Fruit fly (Drosophila melanogaster) whole organism, embryonic: ENCODE results near the gene peng.

Experiments
- Atf-2 ChIP-seq: fragments of 200-800 bp; sonication (Bioruptor generic); optimal IDR thresholded peaks from 2 replicates; lab custom pipeline; 2016; ENCODE audit warnings: missing biosample characterization, missing genetic modification characterization
- B-H2 ChIP-seq: fragments of 200-800 bp; sonication (Bioruptor generic); optimal IDR thresholded peaks from 2 replicates; lab custom pipeline; 2018; ENCODE audit warnings: missing biosample characterization, mild to moderate bottlenecking, missing genetic modification characterization
- Bgb ChIP-seq: fragments of 200-800 bp; sonication (Bioruptor generic); IDR thresholded peaks from 2 replicates; pipeline ENCODE4 v1.3.6; 2022; ENCODE audit warnings: missing biosample characterization, missing genetic modification characterization; ENCODE audit not compliant: partially characterized antibody
- C15 ChIP-seq: fragments of 200-800 bp; sonication (Bioruptor generic); IDR thresholded peaks from 3 replicates; pipeline ENCODE4 v1.3.6; 2022; ENCODE audit warnings: missing biosample characterization, missing genetic modification characterization
- CG11504 ChIP-seq: fragments of 200-800 bp; sonication (Bioruptor generic); optimal IDR thresholded peaks from 3 replicates; lab custom pipeline; 2019; ENCODE audit warnings: missing biosample characterization, mild to moderate bottlenecking, missing genetic modification characterization, moderate library complexity
- CG15011 ChIP-seq: fragments of 200-800 bp; sonication (Bioruptor generic); optimal IDR thresholded peaks from 3 replicates; lab custom pipeline; 2018; ENCODE audit warnings: missing biosample characterization, mild to moderate bottlenecking, missing genetic modification characterization
- CG15479 ChIP-seq: fragments of 200-800 bp; sonication (Bioruptor generic); optimal IDR thresholded peaks from 3 replicates; lab custom pipeline; 2019; ENCODE audit warnings: missing biosample characterization, mild to moderate bottlenecking, missing genetic modification characterization, moderate library complexity
- CG1603 ChIP-seq: fragments of 200-800 bp; sonication (Bioruptor generic); optimal IDR thresholded peaks from 2 replicates; lab custom pipeline; 2019; ENCODE audit warnings: missing biosample characterization, mild to moderate bottlenecking, missing genetic modification characterization, moderate library complexity
- CG2129 ChIP-seq: fragments of 200-800 bp; sonication (Bioruptor generic); IDR thresholded peaks from 2 replicates; pipeline ENCODE4 v1.3.6; 2022; ENCODE audit warnings: missing biosample characterization, missing genetic modification characterization; ENCODE audit not compliant: partially characterized antibody
- CG2199 ChIP-seq: fragments of 200-800 bp; sonication (Bioruptor generic); IDR thresholded peaks from 3 replicates; pipeline ENCODE4 v1.3.6; 2022; ENCODE audit warnings: missing biosample characterization, missing genetic modification characterization
- CG30020 ChIP-seq: fragments of 200-800 bp; optimal IDR thresholded peaks from 2 replicates; lab custom pipeline; 2019; ENCODE audit warnings: missing biosample characterization, mild to moderate bottlenecking, missing genetic modification characterization, moderate library complexity
- CG30431 ChIP-seq: fragments of 200-800 bp; sonication (Bioruptor generic); optimal IDR thresholded peaks from 2 replicates; lab custom pipeline; 2017; ENCODE audit warnings: missing biosample characterization, missing genetic modification characterization
- CG3838 ChIP-seq: fragments of 200-800 bp; sonication (Bioruptor generic); optimal IDR thresholded peaks from 3 replicates; lab custom pipeline; 2016; ENCODE audit warnings: missing biosample characterization, missing genetic modification characterization
- CG4360 ChIP-seq: fragments of 200-800 bp; sonication (Bioruptor generic); IDR thresholded peaks from 2 replicates; pipeline ENCODE4 v1.3.6; 2022; ENCODE audit warnings: missing biosample characterization, missing genetic modification characterization
- CG4854 ChIP-seq: fragments of 200-800 bp; sonication (Bioruptor generic); optimal IDR thresholded peaks from 2 replicates; lab custom pipeline; 2016; ENCODE audit warnings: missing biosample characterization, missing genetic modification characterization, inconsistent platforms
- CG5245 ChIP-seq: fragments of 200-800 bp; sonication (Bioruptor generic); optimal IDR thresholded peaks from 3 replicates; lab custom pipeline; 2016; ENCODE audit warnings: missing biosample characterization, missing genetic modification characterization
- CG6689 ChIP-seq: fragments of 200-800 bp; sonication (Bioruptor generic); IDR thresholded peaks from 2 replicates; pipeline ENCODE4 v1.3.6; 2022; ENCODE audit warnings: missing biosample characterization, missing genetic modification characterization
- CG8388 ChIP-seq: fragments of 200-800 bp; sonication (Bioruptor generic); optimal IDR thresholded peaks from 2 replicates; lab custom pipeline; 2019; ENCODE audit warnings: missing biosample characterization, mild to moderate bottlenecking, missing genetic modification characterization, moderate library complexity
- CG9876 ChIP-seq: fragments of 200-800 bp; sonication (Bioruptor generic); optimal IDR thresholded peaks from 2 replicates; lab custom pipeline; 2016; ENCODE audit warnings: missing biosample characterization, missing genetic modification characterization
- CTCF ChIP-seq: fragments of 200-800 bp; sonication (Bioruptor generic); optimal IDR thresholded peaks from 2 replicates; lab custom pipeline; 2017; ENCODE audit warnings: missing biosample characterization, mild to moderate bottlenecking, missing genetic modification characterization, moderate library complexity
- E2f2 ChIP-seq: fragments of 200-800 bp; sonication (Bioruptor generic); IDR thresholded peaks from 2 replicates; pipeline ENCODE4 v1.3.6; 2022; ENCODE audit warnings: missing biosample characterization, missing genetic modification characterization
- Fer2 ChIP-seq: fragments of 200-800 bp; sonication (Bioruptor generic); optimal IDR thresholded peaks from 2 replicates; lab custom pipeline; 2018; ENCODE audit warnings: missing biosample characterization, mild to moderate bottlenecking, missing genetic modification characterization, moderate library complexity
- HmgZ ChIP-seq: fragments of 200-800 bp; sonication (Bioruptor generic); optimal IDR thresholded peaks from 2 replicates; lab custom pipeline; 2018; ENCODE audit warnings: missing biosample characterization, mild to moderate bottlenecking, missing genetic modification characterization
- Kr ChIP-seq: fragments of 200-800 bp; sonication (Bioruptor generic); optimal IDR thresholded peaks from 2 replicates; lab custom pipeline; 2017; ENCODE audit warnings: missing biosample characterization, mild to moderate bottlenecking, missing genetic modification characterization
- Lim3 ChIP-seq: fragments of 200-800 bp; sonication (Bioruptor generic); IDR thresholded peaks from 2 replicates; pipeline ENCODE4 v1.3.6; 2022; ENCODE audit warnings: missing biosample characterization, missing genetic modification characterization
- Mrtf ChIP-seq: fragments of 200-800 bp; sonication (Bioruptor generic); IDR thresholded peaks from 3 replicates; pipeline ENCODE4 v1.3.6; 2022; ENCODE audit warnings: missing biosample characterization, missing genetic modification characterization
- Oli ChIP-seq: fragments of 200-800 bp; sonication (Bioruptor generic); optimal IDR thresholded peaks from 2 replicates; lab custom pipeline; 2018; ENCODE audit warnings: missing biosample characterization, mild to moderate bottlenecking, missing genetic modification characterization, moderate library complexity
- Poxn ChIP-seq: fragments of 200-800 bp; sonication (Bioruptor generic); IDR thresholded peaks from 2 replicates; pipeline ENCODE4 v1.3.6; 2022; ENCODE audit warnings: missing biosample characterization, missing genetic modification characterization
- Sox102F ChIP-seq: fragments of 200-800 bp; sonication (Bioruptor generic); optimal IDR thresholded peaks from 2 replicates; lab custom pipeline; 2018; ENCODE audit warnings: missing biosample characterization, mild to moderate bottlenecking, missing genetic modification characterization, moderate library complexity
- Sry-δ ChIP-seq: fragments of 200-800 bp; sonication (Bioruptor generic); optimal IDR thresholded peaks from 2 replicates; lab custom pipeline; 2016; ENCODE audit warnings: missing biosample characterization, missing genetic modification characterization
- Xbp1 ChIP-seq: fragments of 200-800 bp; sonication (Bioruptor generic); optimal IDR thresholded peaks from 3 replicates; lab custom pipeline; 2016; ENCODE audit warnings: missing biosample characterization, mild to moderate bottlenecking, missing genetic modification characterization
- YL-1 ChIP-seq: fragments of 200-800 bp; sonication (Bioruptor generic); optimal IDR thresholded peaks from 3 replicates; lab custom pipeline; 2017; ENCODE audit warnings: missing biosample characterization, mild to moderate bottlenecking, missing genetic modification characterization
- abd-A ChIP-seq: fragments of 200-800 bp; sonication (Bioruptor generic); optimal IDR thresholded peaks from 3 replicates; lab custom pipeline; 2019; ENCODE audit warnings: missing biosample characterization, mild to moderate bottlenecking, missing genetic modification characterization, moderate library complexity
- crp ChIP-seq, 2 experiments: fragments of 200-800 bp; sonication (Bioruptor generic); optimal IDR thresholded peaks; 2 replicates in 1 of 2; 3 replicates in 1 of 2; lab custom pipeline; 2017; ENCODE audit warnings: missing biosample characterization in 2 of 2, missing genetic modification characterization in 2 of 2, mild to moderate bottlenecking in 1 of 2, moderate library complexity in 1 of 2
- esg ChIP-seq: fragments of 200-800 bp; sonication (Bioruptor generic); conservative IDR thresholded peaks from 2 replicates; pipeline ENCODE4 v1.3.6; 2022; ENCODE audit warnings: missing biosample characterization, missing genetic modification characterization
- eve ChIP-seq, 2 experiments: fragments of >200 bp; optimal IDR thresholded peaks; 2 replicates each; lab custom pipeline; 2017; ENCODE audit warnings: missing biosample characterization in 2 of 2, missing genetic modification characterization in 2 of 2
- h ChIP-seq: fragments of >200 bp; optimal IDR thresholded peaks from 2 replicates; lab custom pipeline; 2017
- kah ChIP-seq: fragments of 200-800 bp; sonication (Bioruptor generic); optimal IDR thresholded peaks from 2 replicates; lab custom pipeline; 2018; ENCODE audit warnings: missing biosample characterization, mild to moderate bottlenecking, missing genetic modification characterization
- mld ChIP-seq: fragments of 200-800 bp; sonication (Bioruptor generic); IDR thresholded peaks from 3 replicates; pipeline ENCODE4 v1.3.6; 2022; ENCODE audit warnings: missing biosample characterization, missing genetic modification characterization; ENCODE audit not compliant: partially characterized antibody
- p53 ChIP-seq: fragments of 200-800 bp; sonication (Bioruptor generic); optimal IDR thresholded peaks from 2 replicates; lab custom pipeline; 2016; ENCODE audit warnings: missing biosample characterization, missing genetic modification characterization
- peb ChIP-seq: fragments of 200-800 bp; sonication (Bioruptor generic); IDR thresholded peaks from 2 replicates; pipeline ENCODE4 v1.3.6; 2022; ENCODE audit warnings: missing biosample characterization, missing genetic modification characterization
- pho ChIP-seq: fragments of 200-800 bp; sonication (Bioruptor generic); optimal IDR thresholded peaks from 2 replicates; lab custom pipeline; 2016; ENCODE audit warnings: missing biosample characterization, missing genetic modification characterization
- pita ChIP-seq: fragments of 200-800 bp; sonication (Bioruptor generic); optimal IDR thresholded peaks from 2 replicates; lab custom pipeline; 2017; ENCODE audit warnings: missing biosample characterization, mild to moderate bottlenecking, missing genetic modification characterization
- repo ChIP-seq: fragments of 200-800 bp; sonication (Bioruptor generic); optimal IDR thresholded peaks from 2 replicates; lab custom pipeline; 2016; ENCODE audit warnings: missing biosample characterization, missing genetic modification characterization
- run ChIP-seq: fragments of 200-800 bp; sonication (Bioruptor generic); optimal IDR thresholded peaks from 3 replicates; lab custom pipeline; 2018; ENCODE audit warnings: missing biosample characterization, mild to moderate bottlenecking, missing genetic modification characterization
- sc ChIP-seq, 3 experiments: fragments of >200 bp in 2 of 3; fragments of 200-800 bp in 1 of 3; sonication (Bioruptor generic) in 1 of 3; optimal IDR thresholded peaks; 2 replicates in 2 of 3; 3 replicates in 1 of 3; lab custom pipeline; 2017; ENCODE audit warnings: mild to moderate bottlenecking in 1 of 3, missing biosample characterization in 1 of 3, missing genetic modification characterization in 1 of 3, missing genetic modification reagents in 1 of 3
- sens-2 ChIP-seq: fragments of 200-800 bp; sonication (Bioruptor generic); IDR thresholded peaks from 2 replicates; pipeline ENCODE4 v1.3.6; 2022; ENCODE audit warnings: missing biosample characterization, missing genetic modification characterization
- slbo ChIP-seq: fragments of 200-800 bp; sonication (Bioruptor generic); IDR thresholded peaks from 2 replicates; pipeline ENCODE4 v1.3.6; 2022; ENCODE audit warnings: missing biosample characterization, missing genetic modification characterization
- sna ChIP-seq: fragments of 200-800 bp; sonication (Bioruptor generic); IDR thresholded peaks from 2 replicates; pipeline ENCODE4 v1.3.6; 2022; ENCODE audit warnings: missing biosample characterization, missing genetic modification characterization; ENCODE audit not compliant: partially characterized antibody
- trem ChIP-seq: fragments of 200-800 bp; optimal IDR thresholded peaks from 3 replicates; lab custom pipeline; 2019; ENCODE audit warnings: missing biosample characterization, mild to moderate bottlenecking, missing genetic modification characterization, moderate library complexity
- unc-4 ChIP-seq: fragments of 200-800 bp; sonication (Bioruptor generic); IDR thresholded peaks from 2 replicates; pipeline ENCODE4 v1.3.6; 2022; ENCODE audit warnings: missing biosample characterization, missing genetic modification characterization; ENCODE audit not compliant: partially characterized antibody

The peng gene

dm6 chrX:21315852-21316251 lies 33.8 kb downstream of the peng start, which contains the start of gene Rpt6 (continued):
- TF ChIP-seq unc-4 (GFP tag; lab: Robert Waterston, UW) (peak; percentile 74), CG4360 (GFP tag; lab: Robert Waterston, UW) (no peak), Poxn (GFP tag; lab: Robert Waterston, UW) (no peak), CG5245 (GFP tag; lab: Kevin White, UChicago) (no peak), pho (GFP tag; lab: Kevin White, UChicago) (peak; percentile 10), repo (GFP tag; lab: Kevin White, UChicago) (no peak), crp (GFP tag; optimal IDR thresholded peaks at IDR 0.05; lab: Kevin White, UChicago) (no peak), CG3838 (GFP tag; lab: Kevin White, UChicago) (no peak), h (lab: Kevin White, UChicago) (no peak), mld (peak; percentile 26; the same call in 1 of the 3 replicates), CG9876 (GFP tag; lab: Kevin White, UChicago) (no peak), trem (tag; lab: Kevin White, UChicago) (peak; percentile 12), Kr (GFP tag; lab: Kevin White, UChicago) (no peak), kah (GFP tag; lab: Kevin White, UChicago) (no peak), CG11504 (tag; lab: Kevin White, UChicago) (no peak), Atf-2 (GFP tag; lab: Kevin White, UChicago) (no peak), YL-1 (GFP tag; lab: Kevin White, UChicago) (peak; percentile 26), peb (GFP tag; lab: Robert Waterston, UW) (no peak), E2f2 (GFP tag; lab: Robert Waterston, UW) (peak; percentile 69), Lim3 (no peak), CG6689 (GFP tag; lab: Robert Waterston, UW) (no peak), pita (GFP tag; lab: Kevin White, UChicago) (peak; percentile 43), sna (GFP tag; lab: Robert Waterston, UW) (peak; percentile 64; the same call in 1 of the 2 replicates), Fer2 (no peak), Sox102F (no peak), CG30431 (GFP tag; lab: Kevin White, UChicago) (no peak), Xbp1 (GFP tag; lab: Kevin White, UChicago) (no peak), CG2199 (GFP tag; lab: Robert Waterston, UW) (no peak), CTCF (GFP tag; lab: Kevin White, UChicago) (peak; percentile 46), eve (GFP tag; optimal IDR thresholded peaks at IDR 0.05; lab: Kevin White, UChicago) (no peak), CG15011 (no peak), Sry-δ (GFP tag; lab: Kevin White, UChicago) (peak; percentile 94), p53 (no peak), abd-A (tag; lab: Kevin White, UChicago) (no peak), CG15479 (GFP tag; lab: Kevin White, UChicago) (no peak), Bgb (GFP tag; lab: Robert Waterston, UW) (peak; percentile 81), sens-2 (GFP tag; lab: Robert Waterston, UW) (no peak), Oli (tag; lab: Kevin White, UChicago) (no peak), sc (optimal IDR thresholded peaks at IDR 0.05; lab: Kevin White, UChicago) (no peak), sc (GFP tag; optimal IDR thresholded peaks at IDR 0.05; lab: Kevin White, UChicago) (no peak), CG1603 (peak; percentile 64), run (tag; lab: Kevin White, UChicago) (no peak), HmgZ (tag; lab: Kevin White, UChicago) (peak; percentile 17), CG8388 (GFP tag; lab: Kevin White, UChicago) (no peak), C15 (GFP tag; lab: Robert Waterston, UW) (no peak), CG4854 (no peak), slbo (GFP tag; lab: Robert Waterston, UW) (0 out of 2 replicates have a peak, but pooled peaks have one; percentile 4), CG2129 (GFP tag; lab: Robert Waterston, UW) (0 out of 2 replicates have a peak, but pooled peaks have one; percentile 26), Mrtf (GFP tag; lab: Robert Waterston, UW) (no peak), CG30020 (tag; lab: Kevin White, UChicago) (peak; percentile 10), esg (GFP tag; lab: Robert Waterston, UW) (no peak), B-H2 (GFP tag; lab: Kevin White, UChicago) (peak; percentile 18)
